Fruit fly (Drosophila melanogaster) whole organism, embryonic: Measurements from ENCODE around the gene CG17625.

Source experiments
- CG10274 ChIP-seq: fragments of 200-800 bp; sonication (Bioruptor generic); optimal IDR thresholded peaks from 3 replicates; lab custom pipeline; 2017; ENCODE audit warnings: missing biosample characterization, mild to moderate bottlenecking, missing genetic modification characterization
- CG11723 ChIP-seq: fragments of 200-800 bp; sonication (Bioruptor generic); optimal IDR thresholded peaks from 2 replicates; lab custom pipeline; 2017; ENCODE audit warnings: missing biosample characterization, mild to moderate bottlenecking, missing genetic modification characterization
- CG12219 ChIP-seq: fragments of 200-800 bp; sonication (Bioruptor generic); optimal IDR thresholded peaks from 3 replicates; lab custom pipeline; 2018; ENCODE audit warnings: missing biosample characterization, mild to moderate bottlenecking, missing genetic modification characterization
- CG12236 ChIP-seq: fragments of 200-800 bp; sonication (Bioruptor generic); optimal IDR thresholded peaks from 2 replicates; lab custom pipeline; 2016; ENCODE audit warnings: missing biosample characterization, missing genetic modification characterization
- CG12391 ChIP-seq: fragments of 200-800 bp; sonication (Bioruptor generic); optimal IDR thresholded peaks from 3 replicates; lab custom pipeline; 2018; ENCODE audit warnings: missing biosample characterization, mild to moderate bottlenecking, missing genetic modification characterization, moderate library complexity
- CG12744 ChIP-seq: fragments of 200-800 bp; sonication (Bioruptor generic); optimal IDR thresholded peaks from 2 replicates; lab custom pipeline; 2016; ENCODE audit warnings: missing biosample characterization, missing genetic modification characterization
- CG12769 ChIP-seq: fragments of 200-800 bp; sonication (Bioruptor generic); optimal IDR thresholded peaks from 2 replicates; lab custom pipeline; 2019; ENCODE audit warnings: missing biosample characterization, mild to moderate bottlenecking, missing genetic modification characterization, moderate library complexity
- CG13123 ChIP-seq: fragments of 200-800 bp; sonication (Bioruptor generic); optimal IDR thresholded peaks from 2 replicates; lab custom pipeline; 2016; ENCODE audit warnings: missing biosample characterization, missing genetic modification characterization
- CG14667 ChIP-seq: fragments of 200-800 bp; sonication (Bioruptor generic); IDR thresholded peaks from 2 replicates; pipeline ENCODE4 v1.3.6; 2022; ENCODE audit warnings: missing biosample characterization, missing genetic modification characterization
- CG14860 ChIP-seq: fragments of 200-800 bp; sonication (Bioruptor generic); IDR thresholded peaks from 3 replicates; pipeline ENCODE4 v1.3.6; 2022; ENCODE audit warnings: missing biosample characterization, missing genetic modification characterization; ENCODE audit not compliant: partially characterized antibody
- CG1647 ChIP-seq: fragments of 200-800 bp; sonication (Bioruptor generic); optimal IDR thresholded peaks from 3 replicates; lab custom pipeline; 2016; ENCODE audit warnings: missing biosample characterization, missing genetic modification characterization
- CG16863 ChIP-seq: fragments of 200-800 bp; sonication (Bioruptor generic); optimal IDR thresholded peaks from 3 replicates; lab custom pipeline; 2016; ENCODE audit warnings: missing biosample characterization, missing genetic modification characterization
- CG2889 ChIP-seq: fragments of 200-800 bp; sonication (Bioruptor generic); IDR thresholded peaks from 3 replicates; pipeline ENCODE4 v1.3.6; 2022; ENCODE audit warnings: missing biosample characterization, missing genetic modification characterization
- CG30431 ChIP-seq: fragments of 200-800 bp; sonication (Bioruptor generic); optimal IDR thresholded peaks from 2 replicates; lab custom pipeline; 2017; ENCODE audit warnings: missing biosample characterization, missing genetic modification characterization
- CG31224 ChIP-seq: fragments of 200-800 bp; sonication (Bioruptor generic); IDR thresholded peaks from 2 replicates; pipeline ENCODE4 v1.3.6; 2022; ENCODE audit warnings: missing biosample characterization, missing genetic modification characterization
- CG31441 ChIP-seq: fragments of 200-800 bp; sonication (Bioruptor generic); IDR thresholded peaks from 2 replicates; pipeline ENCODE4 v1.3.6; 2022; ENCODE audit warnings: missing biosample characterization, missing genetic modification characterization
- CG34376 ChIP-seq: fragments of 200-800 bp; sonication (Bioruptor generic); optimal IDR thresholded peaks from 2 replicates; lab custom pipeline; 2018; ENCODE audit warnings: missing biosample characterization, mild to moderate bottlenecking, missing genetic modification characterization
- CG3847 ChIP-seq: fragments of 200-800 bp; sonication (Bioruptor generic); IDR thresholded peaks from 2 replicates; pipeline ENCODE4 v1.3.6; 2022; ENCODE audit warnings: missing biosample characterization, missing genetic modification characterization
- CG6854 ChIP-seq: fragments of 200-800 bp; sonication (Bioruptor generic); optimal IDR thresholded peaks from 3 replicates; lab custom pipeline; 2017; ENCODE audit warnings: missing biosample characterization, mild to moderate bottlenecking, missing genetic modification characterization
- CG8765 ChIP-seq: fragments of 200-800 bp; sonication (Bioruptor generic); IDR thresholded peaks from 2 replicates; pipeline ENCODE4 v1.3.6; 2022; ENCODE audit warnings: missing biosample characterization, missing genetic modification characterization
- Camta ChIP-seq: fragments of 200-800 bp; sonication (Bioruptor generic); optimal IDR thresholded peaks from 2 replicates; lab custom pipeline; 2016; ENCODE audit warnings: missing biosample characterization, missing genetic modification characterization
- CoRest ChIP-seq: fragments of 200-800 bp; sonication (Bioruptor generic); optimal IDR thresholded peaks from 3 replicates; lab custom pipeline; 2018; ENCODE audit warnings: missing biosample characterization, mild to moderate bottlenecking, missing genetic modification characterization, moderate library complexity
- HLH4C ChIP-seq: fragments of 200-800 bp; sonication (Bioruptor generic); IDR thresholded peaks from 3 replicates; pipeline ENCODE4 v1.3.6; 2022; ENCODE audit warnings: missing biosample characterization, missing genetic modification characterization; ENCODE audit not compliant: partially characterized antibody
- HLHmδ ChIP-seq: fragments of 200-800 bp; sonication (Bioruptor generic); optimal IDR thresholded peaks from 2 replicates; lab custom pipeline; 2018; ENCODE audit warnings: missing biosample characterization, mild to moderate bottlenecking, missing genetic modification characterization, moderate library complexity
- HmgZ ChIP-seq: fragments of 200-800 bp; sonication (Bioruptor generic); optimal IDR thresholded peaks from 2 replicates; lab custom pipeline; 2018; ENCODE audit warnings: missing biosample characterization, mild to moderate bottlenecking, missing genetic modification characterization
- Hr39 ChIP-seq: fragments of >200 bp; optimal IDR thresholded peaks from 2 replicates; lab custom pipeline; 2017
- Jarid2 ChIP-seq: fragments of 200-800 bp; sonication (Bioruptor generic); optimal IDR thresholded peaks from 3 replicates; lab custom pipeline; 2017; ENCODE audit warnings: mild to moderate bottlenecking, missing biosample characterization, missing genetic modification reagents, missing genetic modification characterization
- Lim3 ChIP-seq: fragments of 200-800 bp; sonication (Bioruptor generic); IDR thresholded peaks from 2 replicates; pipeline ENCODE4 v1.3.6; 2022; ENCODE audit warnings: missing biosample characterization, missing genetic modification characterization
- MESR4 ChIP-seq: fragments of 200-800 bp; sonication (Bioruptor generic); optimal IDR thresholded peaks from 2 replicates; lab custom pipeline; 2018; ENCODE audit warnings: missing biosample characterization, mild to moderate bottlenecking, missing genetic modification characterization, moderate library complexity
- Med ChIP-seq: fragments of 200-800 bp; sonication (Bioruptor generic); peaks from one replicate; lab custom pipeline; 2016; ENCODE audit warnings: missing biosample characterization, missing genetic modification characterization, mild to moderate bottlenecking, inconsistent platforms, moderate library complexity
- NC2β ChIP-seq: fragments of 200-800 bp; sonication (Bioruptor generic); optimal IDR thresholded peaks from 2 replicates; lab custom pipeline; 2016; ENCODE audit warnings: missing biosample characterization, missing genetic modification characterization
- PHDP ChIP-seq: fragments of 200-800 bp; sonication (Bioruptor generic); optimal IDR thresholded peaks from 3 replicates; lab custom pipeline; 2018; ENCODE audit warnings: missing biosample characterization, mild to moderate bottlenecking, missing genetic modification characterization, moderate library complexity
- Rx ChIP-seq: fragments of 200-800 bp; sonication (Bioruptor generic); IDR thresholded peaks from 2 replicates; pipeline ENCODE4 v1.3.6; 2022; ENCODE audit warnings: missing biosample characterization, missing genetic modification characterization
- Spps ChIP-seq: fragments of 200-800 bp; sonication (Bioruptor generic); optimal IDR thresholded peaks from 2 replicates; lab custom pipeline; 2018; ENCODE audit warnings: missing biosample characterization, mild to moderate bottlenecking, missing genetic modification characterization
- Usf ChIP-seq: fragments of 200-800 bp; sonication (Bioruptor generic); optimal IDR thresholded peaks from 2 replicates; lab custom pipeline; 2017; ENCODE audit warnings: missing genotype, missing biosample characterization, missing genetic modification characterization
- bab2 ChIP-seq: fragments of 200-800 bp; sonication (Bioruptor generic); optimal IDR thresholded peaks from 2 replicates; lab custom pipeline; 2016; ENCODE audit warnings: missing biosample characterization, missing genetic modification characterization
- bsh ChIP-seq, 2 experiments: fragments of 200-800 bp; sonication (Bioruptor generic); optimal IDR thresholded peaks; 2 replicates each; lab custom pipeline; 2017 to 2018; ENCODE audit warnings: mild to moderate bottlenecking in 2 of 2, missing biosample characterization in 2 of 2, missing genetic modification characterization in 2 of 2, moderate library complexity in 1 of 2
- crc ChIP-seq: fragments of 200-800 bp; sonication (Bioruptor generic); optimal IDR thresholded peaks from 2 replicates; lab custom pipeline; 2016; ENCODE audit warnings: missing biosample characterization, missing genetic modification characterization
- cwo ChIP-seq: fragments of 200-800 bp; sonication (Bioruptor generic); optimal IDR thresholded peaks from 3 replicates; lab custom pipeline; 2017; ENCODE audit warnings: missing biosample characterization, missing genetic modification characterization, mild to moderate bottlenecking, moderate library complexity, missing genetic modification reagents
- esg ChIP-seq: fragments of 200-800 bp; sonication (Bioruptor generic); conservative IDR thresholded peaks from 2 replicates; pipeline ENCODE4 v1.3.6; 2022; ENCODE audit warnings: missing biosample characterization, missing genetic modification characterization
- gsb ChIP-seq: fragments of 200-800 bp; sonication (Bioruptor generic); IDR thresholded peaks from 2 replicates; pipeline ENCODE4 v1.3.6; 2022; ENCODE audit warnings: missing biosample characterization, missing genetic modification characterization
- jumu ChIP-seq: fragments of 200-800 bp; sonication (Bioruptor generic); optimal IDR thresholded peaks from 3 replicates; lab custom pipeline; 2016; ENCODE audit warnings: missing biosample characterization, missing genetic modification characterization
- knrl ChIP-seq: fragments of 200-800 bp; sonication (Bioruptor generic); IDR thresholded peaks from 3 replicates; pipeline ENCODE4 v1.3.6; 2022; ENCODE audit warnings: missing biosample characterization, missing genetic modification characterization; ENCODE audit not compliant: partially characterized antibody
- onecut ChIP-seq: fragments of 200-800 bp; sonication (Bioruptor generic); IDR thresholded peaks from 2 replicates; pipeline ENCODE4 v1.3.6; 2022; ENCODE audit warnings: missing biosample characterization, missing genetic modification characterization
- org-1 ChIP-seq: fragments of 200-800 bp; sonication (Bioruptor generic); optimal IDR thresholded peaks from 2 replicates; lab custom pipeline; 2017; ENCODE audit warnings: missing biosample characterization, missing genetic modification characterization
- sc ChIP-seq, 3 experiments: fragments of >200 bp in 2 of 3; fragments of 200-800 bp in 1 of 3; sonication (Bioruptor generic) in 1 of 3; optimal IDR thresholded peaks; 2 replicates in 2 of 3; 3 replicates in 1 of 3; lab custom pipeline; 2017; ENCODE audit warnings: mild to moderate bottlenecking in 1 of 3, missing biosample characterization in 1 of 3, missing genetic modification characterization in 1 of 3, missing genetic modification reagents in 1 of 3
- sens-2 ChIP-seq: fragments of 200-800 bp; sonication (Bioruptor generic); IDR thresholded peaks from 2 replicates; pipeline ENCODE4 v1.3.6; 2022; ENCODE audit warnings: missing biosample characterization, missing genetic modification characterization
- slbo ChIP-seq: fragments of 200-800 bp; sonication (Bioruptor generic); IDR thresholded peaks from 2 replicates; pipeline ENCODE4 v1.3.6; 2022; ENCODE audit warnings: missing biosample characterization, missing genetic modification characterization
- stwl ChIP-seq: fragments of 200-800 bp; sonication (Bioruptor generic); optimal IDR thresholded peaks from 3 replicates; lab custom pipeline; 2018; ENCODE audit warnings: missing biosample characterization, mild to moderate bottlenecking, missing genetic modification characterization, moderate library complexity
- ttk ChIP-seq: fragments of 200-800 bp; sonication (Bioruptor generic); IDR thresholded peaks from 2 replicates; pipeline ENCODE4 v2.1.2; 2022; ENCODE audit warnings: missing biosample characterization, missing genetic modification characterization
- vfl ChIP-seq: fragments of 200-800 bp; sonication (Bioruptor generic); optimal IDR thresholded peaks from 2 replicates; lab custom pipeline; 2016; ENCODE audit warnings: missing biosample characterization, missing genetic modification characterization
- wor ChIP-seq: fragments of 200-800 bp; sonication (Bioruptor generic); IDR thresholded peaks from 2 replicates; pipeline ENCODE4 v1.3.6; 2022; ENCODE audit warnings: missing biosample characterization, missing genetic modification characterization

CG17625 gene

DNA sequence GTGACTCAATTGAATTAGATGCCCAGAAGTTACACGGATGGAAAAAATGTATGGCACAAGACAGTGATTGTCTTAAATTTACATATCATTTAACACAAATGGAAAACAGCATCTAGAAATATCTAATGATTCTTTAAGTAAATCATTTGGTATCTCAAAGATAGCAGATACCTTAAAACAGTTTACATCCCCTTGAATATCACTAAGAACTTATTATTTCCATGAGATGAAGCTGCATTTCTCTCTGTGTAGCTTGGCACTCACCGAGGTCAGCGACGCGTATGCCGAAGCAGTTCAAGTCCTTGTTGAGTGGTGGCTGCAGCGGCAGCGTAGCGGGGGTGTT, 32.9 kb downstream of the CG17625 start (continued):
- TF ChIP-seq sc (optimal IDR thresholded peaks at IDR 0.05; lab: Kevin White, UChicago) = no peak
- no peak for TF ChIP-seq sc (GFP tag; optimal IDR thresholded peaks at IDR 0.05; lab: Kevin White, UChicago)
- TF ChIP-seq CoRest (tag; lab: Kevin White, UChicago) = peak; percentile 40
- TF ChIP-seq CG12391 (tag; lab: Kevin White, UChicago) = peak; percentile 14
- no peak for TF ChIP-seq PHDP (tag; lab: Kevin White, UChicago)
- no peak for TF ChIP-seq ttk (GFP tag; lab: Robert Waterston, UW)
- TF ChIP-seq Jarid2 = no peak
- peak; percentile 35 for TF ChIP-seq bab2
- peak; percentile 22 for TF ChIP-seq jumu (GFP tag; lab: Kevin White, UChicago)
- no peak for TF ChIP-seq Hr39 (lab: Kevin White, UChicago)
- TF ChIP-seq bsh (GFP tag; optimal IDR thresholded peaks at IDR 0.05; lab: Kevin White, UChicago) = peak in 1 of 2 experiments; percentile 48
- no peak for TF ChIP-seq CG12219 (GFP tag; lab: Kevin White, UChicago)
- no peak for TF ChIP-seq CG2889 (GFP tag; lab: Robert Waterston, UW)
- TF ChIP-seq Lim3 = no peak
- TF ChIP-seq wor = no peak
- TF ChIP-seq MESR4 (GFP tag; lab: Kevin White, UChicago) = no peak
- TF ChIP-seq Med (GFP tag; lab: Kevin White, UChicago) = no peak
- no peak for TF ChIP-seq CG1647
- peak; percentile 44; the same call in 1 of the 2 replicates for TF ChIP-seq CG31441
- TF ChIP-seq CG12236 = no peak
- no peak for TF ChIP-seq HLH4C (GFP tag; lab: Robert Waterston, UW)
- TF ChIP-seq sens-2 = no peak
- no peak for TF ChIP-seq cwo
- TF ChIP-seq stwl = no peak
- no peak for TF ChIP-seq onecut (GFP tag; lab: Robert Waterston, UW)
- TF ChIP-seq CG14667 = no peak
- TF ChIP-seq crc (GFP tag; lab: Kevin White, UChicago) = no peak
- TF ChIP-seq slbo (GFP tag; lab: Robert Waterston, UW) = 0 out of 2 replicates have a peak, but pooled peaks have one; percentile 18
- no peak for TF ChIP-seq Usf (GFP tag; lab: Kevin White, UChicago)
- no peak for TF ChIP-seq CG10274 (GFP tag; lab: Kevin White, UChicago)
- no peak for TF ChIP-seq gsb (GFP tag; lab: Robert Waterston, UW)
- no peak for TF ChIP-seq CG16863
- no peak for TF ChIP-seq knrl (GFP tag; lab: Robert Waterston, UW)
- no peak for TF ChIP-seq Camta
- TF ChIP-seq NC2β (GFP tag; lab: Kevin White, UChicago) = no peak
- TF ChIP-seq CG6854 (GFP tag; lab: Kevin White, UChicago) = no peak
- TF ChIP-seq Rx (GFP tag; lab: Robert Waterston, UW) = no peak
- TF ChIP-seq esg (GFP tag; lab: Robert Waterston, UW) = peak; percentile 23; the same call in 1 of the 2 replicates
- no peak for TF ChIP-seq HmgZ (tag; lab: Kevin White, UChicago)
- no peak for TF ChIP-seq CG13123 (GFP tag; lab: Kevin White, UChicago)
- no peak for TF ChIP-seq CG34376
- no peak for TF ChIP-seq CG14860
- TF ChIP-seq CG31224 (GFP tag; lab: Robert Waterston, UW) = no peak
- TF ChIP-seq CG30431 (GFP tag; lab: Kevin White, UChicago) = no peak
- no peak for TF ChIP-seq CG11723 (GFP tag; lab: Kevin White, UChicago)
- TF ChIP-seq CG12744 (GFP tag; lab: Kevin White, UChicago) = no peak
- no peak for TF ChIP-seq HLHmδ (GFP tag; lab: Kevin White, UChicago)
- no peak for TF ChIP-seq Spps (tag; lab: Kevin White, UChicago)
- TF ChIP-seq CG8765 = no peak
- TF ChIP-seq CG12769 (tag; lab: Kevin White, UChicago) = no peak
- peak; percentile 5 for TF ChIP-seq org-1 (GFP tag; lab: Kevin White, UChicago)
- no peak for TF ChIP-seq vfl
- TF ChIP-seq CG3847 (GFP tag; lab: Robert Waterston, UW) = 0 out of 2 replicates have a peak, but pooled peaks have one; percentile 18
